Worm (Caenorhabditis elegans) whole organism, midembryonic: ENCODE measurements around the gene srj-18.

Source experiments
- T22C8.4 ChIP-seq: fragments of 200-800 bp; sonication (Bioruptor generic); IDR thresholded peaks from 2 replicates; pipeline ENCODE4 v1.3.6; 2022; ENCODE audit warnings: missing genetic modification characterization, missing compliant biosample characterization
- cog-1 ChIP-seq: sonication (generic microtip); optimal IDR thresholded peaks from 2 replicates; lab custom pipeline; 2016; ENCODE audit warnings: missing genetic modification characterization, missing compliant biosample characterization
- flt-1 ChIP-seq: fragments of 200-800 bp; sonication (Bioruptor generic); IDR thresholded peaks from 2 replicates; pipeline ENCODE4 v1.3.6; 2022; ENCODE audit warnings: missing genetic modification characterization, missing compliant biosample characterization
- klf-2 ChIP-seq: fragments of 200-800 bp; sonication (Bioruptor generic); conservative IDR thresholded peaks from 2 replicates; pipeline ENCODE4 v1.3.6; 2022; ENCODE audit warnings: missing genetic modification reagents, missing genetic modification characterization, missing compliant biosample characterization
- med-1 ChIP-seq: sonication (generic microtip); optimal IDR thresholded peaks from 2 replicates; lab custom pipeline; 2017; ENCODE audit warnings: missing genetic modification characterization, mild to moderate bottlenecking, missing compliant biosample characterization, antibody characterized with exemption, missing genetic modification reagents; ENCODE audit not compliant: insufficient read depth
- ref-1 ChIP-seq: fragments of 200-800 bp; sonication (Bioruptor generic); conservative IDR thresholded peaks from 2 replicates; pipeline ENCODE4 v1.3.6; 2022; ENCODE audit warnings: missing genetic modification reagents, missing genetic modification characterization, missing compliant biosample characterization
- tab-1 ChIP-seq: fragments of 200-800 bp; sonication (Bioruptor generic); IDR thresholded peaks from 2 replicates; pipeline ENCODE4 v1.3.6; 2022; ENCODE audit warnings: missing genetic modification characterization, missing compliant biosample characterization
- ztf-23 ChIP-seq: fragments of 200-800 bp; sonication (Bioruptor generic); IDR thresholded peaks from 2 replicates; pipeline ENCODE4 v1.3.6; 2022; ENCODE audit warnings: missing genetic modification reagents, missing genetic modification characterization, missing compliant biosample characterization
- ztf-29 ChIP-seq: fragments of 200-800 bp; sonication (Bioruptor generic); IDR thresholded peaks from 2 replicates; pipeline ENCODE4 v1.3.6; 2022; ENCODE audit warnings: missing genetic modification reagents, missing genetic modification characterization, missing compliant biosample characterization

Gene srj-18

ce11 chrV:2742298-2742697 is 31.8 kb upstream of the srj-18 start, which contains the start of gene srg-62:
Gene srg-62, minus strand, starts transcription at chrV:2742398.
- TF ChIP-seq klf-2 (GFP tag; lab: Robert Waterston, UW) (no peak), T22C8.4 (GFP tag; lab: Robert Waterston, UW) (no peak), ztf-23 (GFP tag; lab: Robert Waterston, UW) (no peak), cog-1 (no peak), tab-1 (GFP tag; lab: Robert Waterston, UW) (no peak), ref-1 (GFP tag; lab: Robert Waterston, UW) (no peak), ztf-29 (GFP tag; lab: Robert Waterston, UW) (no peak), flt-1 (GFP tag; lab: Robert Waterston, UW) (no peak), med-1 (GFP tag; lab: Kevin White, UChicago) (no peak)

- TF ChIP-seq cog-1 = no peak
- TF ChIP-seq flt-1 (GFP tag; lab: Robert Waterston, UW) = no peak
- TF ChIP-seq ref-1 (GFP tag; lab: Robert Waterston, UW) = no peak
- TF ChIP-seq T22C8.4 (GFP tag; lab: Robert Waterston, UW) = no peak
- TF ChIP-seq klf-2 (GFP tag; lab: Robert Waterston, UW) = no peak
- TF ChIP-seq ztf-29 (GFP tag; lab: Robert Waterston, UW) = no peak
- TF ChIP-seq med-1 (GFP tag; lab: Kevin White, UChicago) = no peak
- no peak for TF ChIP-seq ztf-23 (GFP tag; lab: Robert Waterston, UW)
- no peak for TF ChIP-seq tab-1 (GFP tag; lab: Robert Waterston, UW)
These were observed 27.7 kb upstream of the srj-18 start for ce11 chrV:2746404-2746803.

ce11 chrV:2750006-2750405 is 24.1 kb upstream of the srj-18 start, which contains the start of gene srx-24:
Gene srx-24, minus strand, starts transcription at chrV:2750106.
- TF ChIP-seq ref-1 (GFP tag; lab: Robert Waterston, UW) = no peak
- no peak for TF ChIP-seq flt-1 (GFP tag; lab: Robert Waterston, UW)
- TF ChIP-seq klf-2 (GFP tag; lab: Robert Waterston, UW) = no peak
- no peak for TF ChIP-seq tab-1 (GFP tag; lab: Robert Waterston, UW)
- TF ChIP-seq med-1 (GFP tag; lab: Kevin White, UChicago) = no peak
- no peak for TF ChIP-seq ztf-23 (GFP tag; lab: Robert Waterston, UW)
- no peak for TF ChIP-seq ztf-29 (GFP tag; lab: Robert Waterston, UW)
- TF ChIP-seq cog-1 = no peak
- TF ChIP-seq T22C8.4 (GFP tag; lab: Robert Waterston, UW) = no peak

ce11 chrV:2753007-2753406 is 21.1 kb upstream of the srj-18 start, which contains the start of gene srx-26:
Gene srx-26, minus strand, starts transcription at chrV:2753107.
- no peak for TF ChIP-seq med-1 (GFP tag; lab: Kevin White, UChicago)
- TF ChIP-seq flt-1 (GFP tag; lab: Robert Waterston, UW) = no peak
- no peak for TF ChIP-seq klf-2 (GFP tag; lab: Robert Waterston, UW)
- no peak for TF ChIP-seq tab-1 (GFP tag; lab: Robert Waterston, UW)
- no peak for TF ChIP-seq ztf-23 (GFP tag; lab: Robert Waterston, UW)
- TF ChIP-seq T22C8.4 (GFP tag; lab: Robert Waterston, UW) = no peak
- no peak for TF ChIP-seq cog-1
- TF ChIP-seq ztf-29 (GFP tag; lab: Robert Waterston, UW) = no peak
- TF ChIP-seq ref-1 (GFP tag; lab: Robert Waterston, UW) = no peak

- TF ChIP-seq T22C8.4 (GFP tag; lab: Robert Waterston, UW) = no peak
- TF ChIP-seq klf-2 (GFP tag; lab: Robert Waterston, UW) = no peak
- TF ChIP-seq tab-1 (GFP tag; lab: Robert Waterston, UW) = no peak
- no peak for TF ChIP-seq ztf-29 (GFP tag; lab: Robert Waterston, UW)
- TF ChIP-seq ref-1 (GFP tag; lab: Robert Waterston, UW) = no peak
- TF ChIP-seq med-1 (GFP tag; lab: Kevin White, UChicago) = no peak
- TF ChIP-seq ztf-23 (GFP tag; lab: Robert Waterston, UW) = no peak
- no peak for TF ChIP-seq flt-1 (GFP tag; lab: Robert Waterston, UW)
- no peak for TF ChIP-seq cog-1
These were observed 16.8 kb upstream of the srj-18 start, which contains the start of gene srx-28 for ce11 chrV:2757226-2757893. Gene srx-28, minus strand, starts transcription at chrV:2757276.

- TF ChIP-seq ztf-29 (GFP tag; lab: Robert Waterston, UW) = no peak
- TF ChIP-seq tab-1 (GFP tag; lab: Robert Waterston, UW) = 0 out of 2 replicates have a peak, but pooled peaks have one; percentile 39
- no peak for TF ChIP-seq ref-1 (GFP tag; lab: Robert Waterston, UW)
- TF ChIP-seq klf-2 (GFP tag; lab: Robert Waterston, UW) = 0 out of 2 replicates have a peak, but pooled peaks have one; percentile 11
- no peak for TF ChIP-seq flt-1 (GFP tag; lab: Robert Waterston, UW)
- no peak for TF ChIP-seq ztf-23 (GFP tag; lab: Robert Waterston, UW)
- no peak for TF ChIP-seq T22C8.4 (GFP tag; lab: Robert Waterston, UW)
These were observed 15.7 kb upstream of the srj-18 start for ce11 chrV:2758437-2758836.

ce11 chrV:2759456-2759855 is 14.7 kb upstream of the srj-18 start, which contains the start of gene srg-58:
Gene srg-58, minus strand, starts transcription at chrV:2759556.
- TF ChIP-seq ztf-23 (GFP tag; lab: Robert Waterston, UW) (no peak), cog-1 (no peak), klf-2 (GFP tag; lab: Robert Waterston, UW) (no peak), ztf-29 (GFP tag; lab: Robert Waterston, UW) (no peak), ref-1 (GFP tag; lab: Robert Waterston, UW) (no peak), med-1 (GFP tag; lab: Kevin White, UChicago) (no peak), T22C8.4 (GFP tag; lab: Robert Waterston, UW) (no peak), flt-1 (GFP tag; lab: Robert Waterston, UW) (no peak), tab-1 (GFP tag; lab: Robert Waterston, UW) (no peak)

ce11 chrV:2761470-2761869 is 12.7 kb upstream of the srj-18 start:
- TF ChIP-seq T22C8.4 (GFP tag; lab: Robert Waterston, UW) = no peak

ce11 chrV:2763105-2763504 is 11.0 kb upstream of the srj-18 start, which contains the start of gene R05D8.7:
Gene R05D8.7, minus strand, starts transcription at chrV:2763208.
- TF ChIP-seq med-1 (GFP tag; lab: Kevin White, UChicago) = no peak
- no peak for TF ChIP-seq ztf-29 (GFP tag; lab: Robert Waterston, UW)
- TF ChIP-seq flt-1 (GFP tag; lab: Robert Waterston, UW) = no peak
